Fruit fly (Drosophila melanogaster) whole organism, prepupa: ENCODE measurements around the gene CG13771.

Source experiments
- CG10631 ChIP-seq: fragments of 200-800 bp; sonication (Bioruptor generic); optimal IDR thresholded peaks from 2 replicates; lab custom pipeline; 2016; ENCODE audit warnings: missing biosample characterization, missing genetic modification characterization
- CG10669 ChIP-seq: fragments of 200-800 bp; sonication (Bioruptor generic); optimal IDR thresholded peaks from 3 replicates; lab custom pipeline; 2018; ENCODE audit warnings: missing biosample characterization, mild to moderate bottlenecking, missing genetic modification characterization, moderate library complexity
- CG11294 ChIP-seq: fragments of 200-800 bp; sonication (Bioruptor generic); IDR thresholded peaks from 2 replicates; pipeline ENCODE4 v1.3.6; 2022; ENCODE audit warnings: missing biosample characterization, missing genetic modification characterization
- CG11902 ChIP-seq: fragments of 200-800 bp; sonication (Bioruptor generic); optimal IDR thresholded peaks from 3 replicates; lab custom pipeline; 2016; ENCODE audit warnings: missing biosample characterization, missing genetic modification characterization
- CG15336 ChIP-seq: fragments of 200-800 bp; sonication (Bioruptor generic); IDR thresholded peaks from 2 replicates; pipeline ENCODE4 v1.3.6; 2022; ENCODE audit warnings: missing biosample characterization, missing genetic modification characterization
- CG1621 ChIP-seq: fragments of 200-800 bp; sonication (Bioruptor generic); optimal IDR thresholded peaks from 3 replicates; lab custom pipeline; 2018; ENCODE audit warnings: missing biosample characterization, mild to moderate bottlenecking, missing genetic modification characterization
- CG3032 ChIP-seq: fragments of 200-800 bp; optimal IDR thresholded peaks from 2 replicates; lab custom pipeline; 2019; ENCODE audit warnings: missing biosample characterization, mild to moderate bottlenecking, missing genetic modification characterization, moderate library complexity
- CG31627 ChIP-seq: fragments of 200-800 bp; sonication (Bioruptor generic); optimal IDR thresholded peaks from 3 replicates; lab custom pipeline; 2016; ENCODE audit warnings: missing biosample characterization, missing genetic modification characterization
- CG34406 ChIP-seq: fragments of 200-800 bp; sonication (Bioruptor generic); optimal IDR thresholded peaks from 3 replicates; lab custom pipeline; 2016; ENCODE audit warnings: missing biosample characterization, missing genetic modification characterization
- CG4318 ChIP-seq: fragments of 200-800 bp; sonication (Bioruptor generic); optimal IDR thresholded peaks from 3 replicates; lab custom pipeline; 2017; ENCODE audit warnings: missing biosample characterization, mild to moderate bottlenecking, missing genetic modification characterization
- CG6792 ChIP-seq: fragments of 200-800 bp; sonication (Bioruptor generic); optimal IDR thresholded peaks from 3 replicates; lab custom pipeline; 2016; ENCODE audit warnings: missing biosample characterization, missing genetic modification characterization
- CG7368 ChIP-seq: fragments of 200-800 bp; sonication (Bioruptor generic); optimal IDR thresholded peaks from 3 replicates; lab custom pipeline; 2016; ENCODE audit warnings: missing biosample characterization, missing genetic modification characterization
- CG8119 ChIP-seq: fragments of 200-800 bp; sonication (Bioruptor generic); IDR thresholded peaks from 3 replicates; pipeline ENCODE4 v1.3.6; 2022; ENCODE audit warnings: missing biosample characterization, missing genetic modification characterization
- CG8319 ChIP-seq: fragments of 200-800 bp; sonication (Bioruptor generic); optimal IDR thresholded peaks from 3 replicates; lab custom pipeline; 2016; ENCODE audit warnings: missing biosample characterization, missing genetic modification characterization
- Eip78C ChIP-seq: fragments of 200-800 bp; sonication (Bioruptor generic); peaks from one replicate; lab custom pipeline; 2016; ENCODE audit warnings: missing biosample characterization, missing genetic modification characterization
- Eip93F ChIP-seq: fragments of 200-800 bp; sonication (Bioruptor generic); optimal IDR thresholded peaks from 2 replicates; lab custom pipeline; 2016; ENCODE audit warnings: missing biosample characterization, mild to moderate bottlenecking, missing genetic modification characterization
- Ets21C ChIP-seq: fragments of 200-800 bp; sonication (Bioruptor generic); optimal IDR thresholded peaks from 3 replicates; lab custom pipeline; 2016; ENCODE audit warnings: missing biosample characterization, missing genetic modification characterization
- Ets96B ChIP-seq: fragments of 200-800 bp; optimal IDR thresholded peaks from 2 replicates; lab custom pipeline; 2019; ENCODE audit warnings: missing biosample characterization, mild to moderate bottlenecking, missing genetic modification characterization, moderate library complexity
- Hr38 ChIP-seq: sonication (Bioruptor generic); optimal IDR thresholded peaks from 2 replicates; lab custom pipeline; 2016; ENCODE audit warnings: missing biosample characterization, missing genetic modification characterization
- Hr39 ChIP-seq: fragments of 200-800 bp; sonication (Bioruptor generic); optimal IDR thresholded peaks from 2 replicates; lab custom pipeline; 2016; ENCODE audit warnings: missing biosample characterization, missing genetic modification characterization
- Hr4 ChIP-seq: fragments of 200-800 bp; sonication (Bioruptor generic); optimal IDR thresholded peaks from 3 replicates; lab custom pipeline; 2016; ENCODE audit warnings: missing biosample characterization, missing genetic modification characterization
- Lpt ChIP-seq: fragments of 200-800 bp; sonication (Bioruptor generic); optimal IDR thresholded peaks from 3 replicates; lab custom pipeline; 2016; ENCODE audit warnings: missing biosample characterization, missing genetic modification characterization
- Met ChIP-seq: fragments of 200-800 bp; sonication (Bioruptor generic); optimal IDR thresholded peaks from 3 replicates; lab custom pipeline; 2016; ENCODE audit warnings: missing biosample characterization, missing genetic modification characterization
- OdsH ChIP-seq: fragments of 200-800 bp; sonication (Bioruptor generic); optimal IDR thresholded peaks from 3 replicates; lab custom pipeline; 2016; ENCODE audit warnings: missing biosample characterization, missing genetic modification characterization
- Sox102F ChIP-seq: fragments of 200-800 bp; sonication (Bioruptor generic); optimal IDR thresholded peaks from 2 replicates; lab custom pipeline; 2016; ENCODE audit warnings: missing biosample characterization, mild to moderate bottlenecking, missing genetic modification characterization
- acj6 ChIP-seq: fragments of 200-800 bp; sonication (Bioruptor generic); optimal IDR thresholded peaks from 3 replicates; lab custom pipeline; 2016; ENCODE audit warnings: missing biosample characterization, missing genetic modification characterization
- dac ChIP-seq: fragments of 200-800 bp; sonication (Bioruptor generic); optimal IDR thresholded peaks from 2 replicates; lab custom pipeline; 2017; ENCODE audit warnings: missing biosample characterization, mild to moderate bottlenecking, missing genetic modification characterization
- eg ChIP-seq: fragments of 200-800 bp; sonication (Bioruptor generic); IDR thresholded peaks from 3 replicates; pipeline ENCODE4 v1.3.6; 2022; ENCODE audit warnings: missing biosample characterization, missing genetic modification characterization
- esn ChIP-seq: fragments of 200-800 bp; sonication (Bioruptor generic); optimal IDR thresholded peaks from 2 replicates; lab custom pipeline; 2016; ENCODE audit warnings: missing biosample characterization, mild to moderate bottlenecking, missing genetic modification characterization, moderate library complexity
- fd59A ChIP-seq: fragments of 200-800 bp; sonication (Bioruptor generic); optimal IDR thresholded peaks from 2 replicates; lab custom pipeline; 2017; ENCODE audit warnings: missing biosample characterization, mild to moderate bottlenecking, missing genetic modification characterization, missing genetic modification reagents
- fkh ChIP-seq: fragments of 200-800 bp; sonication (Bioruptor generic); optimal IDR thresholded peaks from 3 replicates; lab custom pipeline; 2017; ENCODE audit warnings: missing biosample characterization, mild to moderate bottlenecking, missing genetic modification characterization, moderate library complexity
- net ChIP-seq: fragments of 200-800 bp; sonication (Bioruptor generic); optimal IDR thresholded peaks from 3 replicates; lab custom pipeline; 2016; ENCODE audit warnings: missing biosample characterization, missing genetic modification characterization
- salr ChIP-seq, 2 experiments: fragments of 200-800 bp; sonication (Bioruptor generic); optimal IDR thresholded peaks; 3 replicates each; lab custom pipeline; 2016 to 2018; ENCODE audit warnings: missing biosample characterization in 2 of 2, missing genetic modification characterization in 2 of 2, mild to moderate bottlenecking in 1 of 2
- svp ChIP-seq: fragments of 200-800 bp; sonication (Bioruptor generic); peaks from one replicate; lab custom pipeline; 2016; ENCODE audit warnings: missing biosample characterization, missing genetic modification characterization
- vri ChIP-seq: fragments of 200-800 bp; sonication (Bioruptor generic); optimal IDR thresholded peaks from 3 replicates; lab custom pipeline; 2016; ENCODE audit warnings: missing biosample characterization, mild to moderate bottlenecking, missing genetic modification characterization

Gene CG13771

dm6 chr2L:6644421-6645059, 18.9 kb downstream of the CG13771 start (continued):
- TF ChIP-seq salr (GFP tag; optimal IDR thresholded peaks at IDR 0.05; lab: Kevin White, UChicago) (no peak), vri (GFP tag; lab: Kevin White, UChicago) (peak; percentile 72), CG8119 (GFP tag; lab: Robert Waterston, UW) (0 out of 3 replicates have a peak, but pooled peaks have one; percentile 26), Sox102F (GFP tag; lab: Kevin White, UChicago) (peak; percentile 1), CG31627 (no peak), esn (GFP tag; lab: Kevin White, UChicago) (no peak), CG15336 (GFP tag; lab: Robert Waterston, UW) (no peak), CG11294 (GFP tag; lab: Robert Waterston, UW) (no peak), Hr39 (GFP tag; lab: Kevin White, UChicago) (no peak), CG1621 (tag; lab: Kevin White, UChicago) (no peak), acj6 (GFP tag; lab: Kevin White, UChicago) (no peak), Lpt (no peak), Met (GFP tag; lab: Kevin White, UChicago) (peak; percentile 17), CG6792 (GFP tag; lab: Kevin White, UChicago) (no peak), dac (GFP tag; lab: Kevin White, UChicago) (no peak), Ets21C (GFP tag; lab: Kevin White, UChicago) (no peak), net (GFP tag; lab: Kevin White, UChicago) (no peak), CG3032 (no peak), eg (GFP tag; lab: Robert Waterston, UW) (no peak), fd59A (GFP tag; lab: Kevin White, UChicago) (no peak), CG7368 (GFP tag; lab: Kevin White, UChicago) (no peak), Hr4 (no peak), Ets96B (tag; lab: Kevin White, UChicago) (no peak)

DNA sequence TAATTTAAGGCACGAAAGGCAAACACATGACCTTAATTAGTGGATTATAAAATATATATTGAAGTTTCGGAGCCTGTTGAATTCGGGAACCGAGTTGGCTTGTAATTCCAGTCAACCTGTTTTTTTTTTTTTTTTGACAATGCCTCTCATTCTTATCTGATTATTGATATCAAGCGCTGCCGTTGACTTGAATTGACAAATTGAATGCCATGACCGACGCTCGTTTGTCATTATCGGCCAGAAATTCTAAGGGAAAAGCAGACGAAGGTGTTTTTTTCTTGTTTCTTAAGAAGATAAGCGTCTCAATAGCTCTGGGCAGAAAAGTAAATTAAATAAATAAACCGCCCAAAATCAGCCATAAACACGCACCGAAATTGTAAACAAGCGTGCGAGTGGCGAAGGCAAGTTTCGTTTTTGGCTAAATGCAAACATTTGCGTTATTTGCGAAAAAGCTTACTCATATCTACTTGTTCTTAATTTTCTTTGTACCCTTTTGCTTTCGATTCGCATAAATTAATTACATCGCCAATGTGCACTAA, 20.1 kb downstream of the CG13771 start:
- TF ChIP-seq esn (GFP tag; lab: Kevin White, UChicago) (peak; percentile 9), Eip93F (peak; percentile 14), dac (GFP tag; lab: Kevin White, UChicago) (no peak), fkh (peak; percentile 81), vri (GFP tag; lab: Kevin White, UChicago) (peak; percentile 39), svp (GFP tag; lab: Kevin White, UChicago) (peak; percentile 42), CG34406 (GFP tag; lab: Kevin White, UChicago) (no peak), CG8319 (no peak), Hr38 (GFP tag; lab: Kevin White, UChicago) (no peak)
- TF ChIP-seq, all 60 proteins: peak for 5

- TF ChIP-seq Met (GFP tag; lab: Kevin White, UChicago) (no peak), CG10631 (GFP tag; lab: Kevin White, UChicago) (no peak), svp (GFP tag; lab: Kevin White, UChicago) (peak; percentile 12)
These were observed 31.1 kb downstream of the CG13771 start, which contains the start of gene Oatp26F for dm6 chr2L:6632307-6632706. Gene Oatp26F (minus strand): TSS chr2L:6632407.

DNA sequence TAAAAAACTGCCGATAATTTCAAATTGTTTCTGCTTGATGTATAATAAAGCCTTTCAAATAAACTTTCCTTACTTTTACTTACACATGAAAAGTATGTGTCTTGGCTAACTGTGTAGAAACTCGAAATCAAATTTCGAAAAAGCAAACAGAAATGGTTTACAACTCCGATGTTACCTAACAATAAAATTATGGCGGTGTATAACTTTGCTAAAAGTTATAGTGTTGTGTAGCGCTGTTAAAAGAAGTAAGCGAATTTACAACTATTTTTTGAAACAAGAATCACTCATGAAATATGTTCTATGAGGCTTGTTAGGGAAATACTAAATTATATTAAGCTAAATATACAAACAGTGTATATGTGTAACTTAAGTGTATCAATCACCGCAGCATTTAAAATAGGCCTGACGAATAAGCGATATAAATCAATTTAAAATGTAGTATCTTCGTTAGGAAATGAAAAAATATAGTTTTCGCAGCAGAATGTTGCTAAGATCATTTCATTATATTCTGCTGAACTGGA, 40.7 kb downstream of the CG13771 start, which contains the start of gene CG34345:
Gene CG34345 (plus strand): TSS at position 471 of the 521 bp plus-strand sequence.
- TF ChIP-seq CG6792 (GFP tag; lab: Kevin White, UChicago) (no peak), vri (GFP tag; lab: Kevin White, UChicago) (peak; percentile 72)
- TF ChIP-seq, all 60 proteins: peak for 1

DNA sequence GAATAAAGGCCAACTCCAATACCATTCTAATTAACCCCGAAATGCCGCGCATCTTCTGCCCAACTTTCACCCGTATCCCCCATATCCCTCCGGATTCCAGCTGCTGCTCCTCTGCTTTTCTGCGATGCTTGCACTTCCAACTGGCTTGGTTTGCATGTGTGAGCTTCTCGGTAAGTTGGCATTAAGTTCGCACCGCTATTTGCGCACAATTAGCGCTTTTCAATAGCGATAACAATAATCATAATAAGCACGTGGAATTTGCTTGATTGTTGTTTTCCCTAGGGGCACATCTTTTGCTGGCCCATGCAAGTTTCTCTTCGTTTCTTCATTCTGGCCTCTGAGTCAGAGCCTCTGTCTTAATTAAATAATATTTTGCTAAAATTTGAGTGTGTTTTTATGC, 41.4 kb downstream of the CG13771 start:
- TF ChIP-seq eg (GFP tag; lab: Robert Waterston, UW) (no peak), CG4318 (GFP tag; lab: Kevin White, UChicago) (no peak), Sox102F (GFP tag; lab: Kevin White, UChicago) (no peak), CG10669 (no peak), esn (GFP tag; lab: Kevin White, UChicago) (no peak), acj6 (GFP tag; lab: Kevin White, UChicago) (no peak), Eip78C (GFP tag; lab: Kevin White, UChicago) (no peak), OdsH (GFP tag; lab: Kevin White, UChicago) (no peak), CG11902 (GFP tag; lab: Kevin White, UChicago) (no peak)
- TF ChIP-seq, all 60 proteins: peak for 0
